Worm (Caenorhabditis elegans): Measurements from ENCODE around the gene C50H2.13.

DNA sequence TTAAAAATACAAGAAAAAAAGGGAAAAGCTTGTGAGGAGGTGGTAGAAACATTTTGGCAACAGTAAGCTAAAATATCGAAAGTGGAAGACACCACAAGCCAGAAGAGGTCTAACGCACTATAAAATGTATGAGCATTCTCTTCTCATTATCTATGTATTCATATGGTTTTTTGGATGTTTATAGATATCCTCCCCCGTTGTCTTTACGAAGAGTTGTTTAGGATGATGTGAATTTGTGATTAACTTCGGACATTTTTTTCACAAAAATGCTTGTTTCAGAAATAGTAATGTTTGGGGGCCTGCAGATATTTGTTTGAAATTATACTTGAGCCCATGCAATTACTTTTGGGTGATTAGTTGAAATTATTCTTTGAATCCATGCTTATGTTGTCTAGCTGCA, 11.3 kb upstream of the C50H2.13 start, which contains the start of gene mec-9:
- TF ChIP-seq him-1 (tag; optimal IDR thresholded peaks at IDR 0.05) (no peak), dao-5 (tag; optimal IDR thresholded peaks at IDR 0.05) (no peak)

Measured in whole organism, L4/young adult.